Worm (Caenorhabditis elegans) whole organism, early embryonic: ENCODE measurements around the gene zipt-17.

Source experiments
- ama-1 ChIP-seq: fragments of 150-350 bp; optimal IDR thresholded peaks from 2 replicates; lab custom pipeline; 2014
- flt-1 ChIP-seq: fragments of 200-800 bp; sonication (Bioruptor generic); IDR thresholded peaks from 2 replicates; pipeline ENCODE4 v1.3.6; 2022; ENCODE audit warnings: missing genetic modification characterization, missing compliant biosample characterization
- hmbx-1 ChIP-seq: sonication (generic microtip); optimal IDR thresholded peaks from 2 replicates; lab custom pipeline; 2016; ENCODE audit warnings: mild to moderate bottlenecking, missing genetic modification characterization, missing compliant biosample characterization
- hnd-1 ChIP-seq: sonication (generic microtip); optimal IDR thresholded peaks from 2 replicates; lab custom pipeline; 2016; ENCODE audit warnings: missing genetic modification characterization, missing compliant biosample characterization

DNA sequence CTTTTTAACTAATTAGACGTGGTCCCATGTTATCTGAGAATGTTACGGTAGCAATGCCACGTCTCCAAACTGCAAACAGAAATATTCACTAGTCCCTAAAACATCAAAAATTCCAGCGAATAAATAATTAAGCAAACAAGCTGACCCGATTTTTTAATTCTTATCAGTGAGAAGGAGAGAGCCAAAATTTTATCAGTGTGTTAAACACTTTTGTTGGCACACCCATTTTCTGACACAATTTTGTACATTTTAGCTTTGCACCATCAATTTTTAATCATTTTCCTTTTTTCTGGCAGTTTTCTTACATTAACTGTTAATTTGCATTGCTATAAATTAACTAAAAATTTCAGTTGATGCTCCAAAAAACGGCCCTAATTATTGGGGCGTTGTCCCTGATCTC is 46.7 kb downstream of the zipt-17 start, which contains the start of gene C49C3.4:
- TF ChIP-seq hnd-1 (tag; lab: Kevin White, UChicago) (no peak), flt-1 (no peak), hmbx-1 (tag; lab: Kevin White, UChicago) (no peak), ama-1 (lab: Kevin White, UChicago) (no peak)
